Worm (Caenorhabditis elegans): Measurements from ENCODE around the gene W07A12.8.

ce11 chrII:9124353-9124752, 41.3 kb downstream of the W07A12.8 start:
- TF ChIP-seq nhr-19 (GFP tag; conservative IDR thresholded peaks at IDR 0.05), result no peak
- TF ChIP-seq ceh-63 (GFP tag; optimal IDR thresholded peaks at IDR 0.05), result no peak
- no peak for TF ChIP-seq tbx-2 (tag; optimal IDR thresholded peaks at IDR 0.05)
- no peak for TF ChIP-seq ztf-11 (tag; optimal IDR thresholded peaks at IDR 0.05)
- TF ChIP-seq nhr-77 (tag; optimal IDR thresholded peaks at IDR 0.05), result no peak
- TF ChIP-seq snpc-4 (tag; optimal IDR thresholded peaks at IDR 0.05), result no peak
- no peak for TF ChIP-seq ztf-4 (tag; optimal IDR thresholded peaks at IDR 0.05)
